Worm (Caenorhabditis elegans): ENCODE measurements around the gene fbxc-15.

- no peak for TF ChIP-seq ets-7 (tag; optimal IDR thresholded peaks at IDR 0.05)
- TF ChIP-seq ceh-13 (GFP tag; optimal IDR thresholded peaks at IDR 0.05), result no peak
- no peak for TF ChIP-seq ama-1 (optimal IDR thresholded peaks at IDR 0.05)
- no peak for TF ChIP-seq tra-4 (tag; optimal IDR thresholded peaks at IDR 0.05)
- no peak for TF ChIP-seq ceh-36 (tag; optimal IDR thresholded peaks at IDR 0.05)
- no peak for TF ChIP-seq tbx-37 (GFP tag; conservative IDR thresholded peaks at IDR 0.05)
- TF ChIP-seq flt-1 (GFP tag; IDR thresholded peaks at IDR 0.05), result no peak
- TF ChIP-seq sea-1 (GFP tag; conservative IDR thresholded peaks at IDR 0.05), result no peak
Measured at ce11 chrII:1001351-1001750, 22.1 kb downstream of the fbxc-15 start, which contains the start of the genes fbxb-30 and F45D11.5.
